Fruit fly (Drosophila melanogaster) whole organism, embryonic: ENCODE data around the gene CG33090.
A peak's percentile ranks its signal among the peaks of the same experiment; 100 is the strongest.

Source experiments
- Adf1 ChIP-seq: fragments of 200-800 bp; sonication (Bioruptor generic); IDR thresholded peaks from 2 replicates; pipeline ENCODE4 v1.3.6; 2022; ENCODE audit warnings: missing biosample characterization, missing genetic modification characterization
- B-H2 ChIP-seq: fragments of 200-800 bp; sonication (Bioruptor generic); optimal IDR thresholded peaks from 2 replicates; lab custom pipeline; 2018; ENCODE audit warnings: missing biosample characterization, mild to moderate bottlenecking, missing genetic modification characterization
- CG1024 ChIP-seq: fragments of 200-800 bp; sonication (Bioruptor generic); IDR thresholded peaks from 2 replicates; pipeline ENCODE4 v1.3.6; 2022; ENCODE audit warnings: missing biosample characterization, missing genetic modification characterization
- CG10321 ChIP-seq: fragments of 200-800 bp; sonication (Bioruptor generic); IDR thresholded peaks from 2 replicates; pipeline ENCODE4 v1.3.6; 2022; ENCODE audit warnings: missing biosample characterization, missing genetic modification characterization
- CG15514 ChIP-seq: fragments of 200-800 bp; sonication (Bioruptor generic); optimal IDR thresholded peaks from 3 replicates; lab custom pipeline; 2017; ENCODE audit warnings: missing biosample characterization, missing genetic modification characterization, mild to moderate bottlenecking, moderate library complexity, missing genetic modification reagents
- CG1602 ChIP-seq: fragments of 200-800 bp; sonication (Bioruptor generic); optimal IDR thresholded peaks from 3 replicates; lab custom pipeline; 2016; ENCODE audit warnings: missing biosample characterization, missing genetic modification characterization
- CG17186 ChIP-seq: fragments of 200-800 bp; sonication (Bioruptor generic); optimal IDR thresholded peaks from 3 replicates; lab custom pipeline; 2017; ENCODE audit warnings: missing biosample characterization, missing genetic modification reagents, missing genetic modification characterization
- CG2202 ChIP-seq: fragments of 200-800 bp; sonication (Bioruptor generic); optimal IDR thresholded peaks from 2 replicates; lab custom pipeline; 2018; ENCODE audit warnings: missing biosample characterization, mild to moderate bottlenecking, missing genetic modification characterization
- CG2712 ChIP-seq: fragments of 200-800 bp; optimal IDR thresholded peaks from 3 replicates; lab custom pipeline; 2019; ENCODE audit warnings: missing biosample characterization, mild to moderate bottlenecking, missing genetic modification characterization, moderate library complexity
- CG31224 ChIP-seq: fragments of 200-800 bp; sonication (Bioruptor generic); IDR thresholded peaks from 2 replicates; pipeline ENCODE4 v1.3.6; 2022; ENCODE audit warnings: missing biosample characterization, missing genetic modification characterization
- CG32532 ChIP-seq: fragments of 200-800 bp; sonication (Bioruptor generic); IDR thresholded peaks from 2 replicates; pipeline ENCODE4 v1.3.6; 2022; ENCODE audit warnings: missing biosample characterization, missing genetic modification characterization
- CG43689 ChIP-seq: fragments of 200-800 bp; sonication (Bioruptor generic); IDR thresholded peaks from 2 replicates; pipeline ENCODE4 v1.3.6; 2022; ENCODE audit warnings: missing biosample characterization, missing genetic modification characterization
- CG5953 ChIP-seq: fragments of 200-800 bp; sonication (Bioruptor generic); IDR thresholded peaks from 2 replicates; pipeline ENCODE4 v1.3.6; 2022; ENCODE audit warnings: missing biosample characterization, missing genetic modification characterization
- CG6175 ChIP-seq: fragments of 200-800 bp; sonication (Bioruptor generic); IDR thresholded peaks from 3 replicates; pipeline ENCODE4 v1.3.6; 2022; ENCODE audit warnings: missing biosample characterization, missing genetic modification characterization
- CG6813 ChIP-seq: fragments of 200-800 bp; sonication (Bioruptor generic); optimal IDR thresholded peaks from 2 replicates; lab custom pipeline; 2017; ENCODE audit warnings: missing biosample characterization, missing genetic modification characterization, mild to moderate bottlenecking, moderate library complexity, missing genetic modification reagents
- CG7271 ChIP-seq: fragments of 200-800 bp; sonication (Bioruptor generic); optimal IDR thresholded peaks from 2 replicates; lab custom pipeline; 2018; ENCODE audit warnings: missing biosample characterization, mild to moderate bottlenecking, missing genetic modification characterization, moderate library complexity
- CG9609 ChIP-seq: fragments of 200-800 bp; sonication (Bioruptor generic); optimal IDR thresholded peaks from 3 replicates; lab custom pipeline; 2016; ENCODE audit warnings: missing biosample characterization, missing genetic modification characterization
- CG9797 ChIP-seq: fragments of 200-800 bp; sonication (Bioruptor generic); optimal IDR thresholded peaks from 3 replicates; lab custom pipeline; 2018; ENCODE audit warnings: missing biosample characterization, mild to moderate bottlenecking, missing genetic modification characterization
- Chrac-16 ChIP-seq: fragments of 200-800 bp; sonication (Bioruptor generic); optimal IDR thresholded peaks from 3 replicates; lab custom pipeline; 2016; ENCODE audit warnings: missing biosample characterization, missing genetic modification characterization
- Dip2 ChIP-seq: fragments of 200-800 bp; sonication (Bioruptor generic); IDR thresholded peaks from 2 replicates; pipeline ENCODE4 v1.3.6; 2022; ENCODE audit warnings: missing biosample characterization, missing genetic modification characterization
- Dip3 ChIP-seq: fragments of 200-800 bp; sonication (Bioruptor generic); optimal IDR thresholded peaks from 3 replicates; lab custom pipeline; 2016; ENCODE audit warnings: missing biosample characterization, missing genetic modification characterization
- Ets65A ChIP-seq: fragments of 200-800 bp; sonication (Bioruptor generic); peaks from one replicate; lab custom pipeline; 2016; ENCODE audit warnings: missing biosample characterization, missing genetic modification characterization
- Hr39 ChIP-seq: fragments of >200 bp; optimal IDR thresholded peaks from 2 replicates; lab custom pipeline; 2017
- Kr ChIP-seq: fragments of 200-800 bp; sonication (Bioruptor generic); optimal IDR thresholded peaks from 2 replicates; lab custom pipeline; 2017; ENCODE audit warnings: missing biosample characterization, mild to moderate bottlenecking, missing genetic modification characterization
- Side ChIP-seq: fragments of 200-800 bp; sonication (Bioruptor generic); optimal IDR thresholded peaks from 2 replicates; lab custom pipeline; 2016; ENCODE audit warnings: missing biosample characterization, missing genetic modification characterization
- Six4 ChIP-seq: fragments of 200-800 bp; sonication (Bioruptor generic); optimal IDR thresholded peaks from 2 replicates; lab custom pipeline; 2016; ENCODE audit warnings: missing biosample characterization, missing genetic modification characterization
- abd-A ChIP-seq: fragments of 200-800 bp; sonication (Bioruptor generic); optimal IDR thresholded peaks from 3 replicates; lab custom pipeline; 2019; ENCODE audit warnings: missing biosample characterization, mild to moderate bottlenecking, missing genetic modification characterization, moderate library complexity
- bbx ChIP-seq: fragments of 200-800 bp; sonication (Bioruptor generic); IDR thresholded peaks from 2 replicates; pipeline ENCODE4 v1.3.6; 2022; ENCODE audit warnings: missing biosample characterization, missing genetic modification characterization; ENCODE audit not compliant: partially characterized antibody
- btn ChIP-seq: fragments of 200-800 bp; sonication (Bioruptor generic); optimal IDR thresholded peaks from 2 replicates; lab custom pipeline; 2016; ENCODE audit warnings: missing biosample characterization, missing genetic modification characterization
- croc ChIP-seq: fragments of 200-800 bp; sonication (Bioruptor generic); conservative IDR thresholded peaks from 3 replicates; pipeline ENCODE4 v1.3.6; 2022; ENCODE audit warnings: missing biosample characterization, missing genetic modification characterization
- da ChIP-seq: fragments of 200-800 bp; sonication (Bioruptor generic); optimal IDR thresholded peaks from 2 replicates; lab custom pipeline; 2016; ENCODE audit warnings: missing biosample characterization, missing genetic modification characterization
- dpn ChIP-seq, 2 experiments: fragments of 200-800 bp; sonication (Bioruptor generic); optimal IDR thresholded peaks; 3 replicates each; lab custom pipeline; 2016; ENCODE audit warnings: missing biosample characterization in 2 of 2, missing genetic modification characterization in 2 of 2
- fru ChIP-seq: fragments of >200 bp; optimal IDR thresholded peaks from 2 replicates; lab custom pipeline; 2017
- ftz-f1 ChIP-seq: fragments of 200-800 bp; sonication (Bioruptor generic); optimal IDR thresholded peaks from 2 replicates; lab custom pipeline; 2016; ENCODE audit warnings: missing biosample characterization, missing genetic modification characterization
- hth ChIP-seq: fragments of >200 bp; optimal IDR thresholded peaks from 2 replicates; lab custom pipeline; 2017; ENCODE audit warnings: inconsistent platforms
- inv ChIP-seq: fragments of 200-800 bp; sonication (Bioruptor generic); IDR thresholded peaks from 2 replicates; pipeline ENCODE4 v1.3.6; 2022; ENCODE audit warnings: missing biosample characterization, missing genetic modification characterization; ENCODE audit not compliant: partially characterized antibody
- jigr1 ChIP-seq: fragments of 200-800 bp; sonication (Bioruptor generic); IDR thresholded peaks from 3 replicates; pipeline ENCODE4 v1.3.6; 2022; ENCODE audit warnings: missing biosample characterization, missing genetic modification characterization
- lab ChIP-seq: fragments of 200-800 bp; sonication (Bioruptor generic); optimal IDR thresholded peaks from 3 replicates; lab custom pipeline; 2017; ENCODE audit warnings: missing biosample characterization, missing genetic modification characterization, mild to moderate bottlenecking, moderate library complexity, missing genetic modification reagents
- lmd ChIP-seq: fragments of 200-800 bp; sonication (Bioruptor generic); IDR thresholded peaks from 2 replicates; pipeline ENCODE4 v1.3.6; 2022; ENCODE audit warnings: missing biosample characterization, missing genetic modification characterization
- lola ChIP-seq, 3 experiments: fragments of >200 bp in 2 of 3; fragments of 200-800 bp in 1 of 3; sonication (Bioruptor generic) in 1 of 3; optimal IDR thresholded peaks; 2 replicates each; lab custom pipeline; 2017 to 2019; ENCODE audit warnings: missing biosample characterization in 3 of 3, missing genetic modification characterization in 3 of 3, mild to moderate bottlenecking in 1 of 3, moderate library complexity in 1 of 3
- oc ChIP-seq: fragments of 200-800 bp; sonication (Bioruptor generic); optimal IDR thresholded peaks from 2 replicates; lab custom pipeline; 2018; ENCODE audit warnings: missing biosample characterization, mild to moderate bottlenecking, missing genetic modification characterization, moderate library complexity
- org-1 ChIP-seq: fragments of 200-800 bp; sonication (Bioruptor generic); optimal IDR thresholded peaks from 2 replicates; lab custom pipeline; 2017; ENCODE audit warnings: missing biosample characterization, missing genetic modification characterization
- phol ChIP-seq: fragments of 200-800 bp; sonication (Bioruptor generic); optimal IDR thresholded peaks from 3 replicates; lab custom pipeline; 2018; ENCODE audit warnings: missing biosample characterization, mild to moderate bottlenecking, missing genetic modification characterization, moderate library complexity
- pros ChIP-seq: fragments of 200-800 bp; sonication (Bioruptor generic); optimal IDR thresholded peaks from 3 replicates; lab custom pipeline; 2019; ENCODE audit warnings: missing biosample characterization, mild to moderate bottlenecking, missing genetic modification characterization, moderate library complexity
- repo ChIP-seq: fragments of 200-800 bp; sonication (Bioruptor generic); optimal IDR thresholded peaks from 2 replicates; lab custom pipeline; 2016; ENCODE audit warnings: missing biosample characterization, missing genetic modification characterization
- ro ChIP-seq: fragments of 200-800 bp; sonication (Bioruptor generic); IDR thresholded peaks from 2 replicates; pipeline ENCODE4 v1.3.6; 2022; ENCODE audit warnings: missing biosample characterization, missing genetic modification characterization
- schlank ChIP-seq: fragments of 200-800 bp; sonication (Bioruptor generic); optimal IDR thresholded peaks from 2 replicates; lab custom pipeline; 2018; ENCODE audit warnings: missing biosample characterization, mild to moderate bottlenecking, missing genetic modification characterization
- stc ChIP-seq: fragments of 200-800 bp; sonication (Bioruptor generic); IDR thresholded peaks from 2 replicates; pipeline ENCODE4 v1.3.6; 2022; ENCODE audit warnings: missing biosample characterization, missing genetic modification characterization
- stwl ChIP-seq: fragments of 200-800 bp; sonication (Bioruptor generic); optimal IDR thresholded peaks from 3 replicates; lab custom pipeline; 2018; ENCODE audit warnings: missing biosample characterization, mild to moderate bottlenecking, missing genetic modification characterization, moderate library complexity
- tgo ChIP-seq: fragments of 200-800 bp; sonication (Bioruptor generic); IDR thresholded peaks from 3 replicates; pipeline ENCODE4 v1.3.6; 2022; ENCODE audit warnings: missing biosample characterization, missing genetic modification characterization
- ttk ChIP-seq: fragments of 200-800 bp; sonication (Bioruptor generic); IDR thresholded peaks from 2 replicates; pipeline ENCODE4 v2.1.2; 2022; ENCODE audit warnings: missing biosample characterization, missing genetic modification characterization
- wek ChIP-seq: fragments of 200-800 bp; sonication (Bioruptor generic); optimal IDR thresholded peaks from 3 replicates; lab custom pipeline; 2018; ENCODE audit warnings: missing biosample characterization, mild to moderate bottlenecking, missing genetic modification characterization, moderate library complexity
- zfh2 ChIP-seq: fragments of 200-800 bp; sonication (Bioruptor generic); optimal IDR thresholded peaks from 2 replicates; lab custom pipeline; 2016; ENCODE audit warnings: missing biosample characterization, missing genetic modification characterization

CG33090 gene

DNA sequence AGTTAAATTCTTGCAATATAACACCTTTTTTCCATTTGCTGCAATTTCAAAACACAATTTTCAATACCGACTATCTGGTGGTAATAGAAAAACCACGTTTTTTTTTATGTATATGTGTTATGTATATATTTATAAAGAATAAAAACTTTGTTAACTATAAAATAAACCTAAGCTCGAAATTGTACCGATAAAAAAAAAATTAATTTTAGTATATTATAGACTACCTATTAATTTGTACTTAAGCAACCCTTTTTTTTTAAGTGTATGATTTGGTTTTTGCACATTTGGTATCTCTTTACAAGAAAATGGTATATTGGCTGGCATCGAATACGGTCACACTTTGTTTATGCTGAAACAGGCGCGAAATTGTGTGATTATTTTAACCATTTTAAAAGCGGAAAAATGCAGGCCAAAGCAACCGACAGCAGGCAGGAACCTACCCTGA, 27.8 kb downstream of the CG33090 start, which contains the start of gene spel1 (continued):
- TF ChIP-seq CG32532, result peak; percentile 91
- no peak for TF ChIP-seq pros (GFP tag; lab: Kevin White, UChicago)
- TF ChIP-seq croc, result peak; percentile 45
- peak; percentile 80 for TF ChIP-seq lmd
- TF ChIP-seq Adf1 (GFP tag; lab: Robert Waterston, UW), result peak; percentile 32
- TF ChIP-seq hth (lab: Kevin White, UChicago), result no peak
- no peak for TF ChIP-seq Ets65A (GFP tag; lab: Kevin White, UChicago)
- TF ChIP-seq lola (GFP tag; optimal IDR thresholded peaks at IDR 0.05; lab: Kevin White, UChicago), result peak in 1 of 3 experiments; percentile 82
- no peak for TF ChIP-seq CG9609 (GFP tag; lab: Kevin White, UChicago)
- TF ChIP-seq lab (GFP tag; lab: Kevin White, UChicago), result peak; percentile 80
- peak; percentile 66 for TF ChIP-seq CG1602 (GFP tag; lab: Kevin White, UChicago)
- no peak for TF ChIP-seq inv (GFP tag; lab: Robert Waterston, UW)
- TF ChIP-seq Kr, result no peak
- TF ChIP-seq zfh2 (GFP tag; lab: Kevin White, UChicago), result peak; percentile 33
- TF ChIP-seq CG2202, result peak; percentile 61
- TF ChIP-seq CG17186, result no peak
- no peak for TF ChIP-seq wek
- peak; percentile 74 for TF ChIP-seq Six4 (GFP tag; lab: Kevin White, UChicago)
- TF ChIP-seq CG1024 (GFP tag; lab: Robert Waterston, UW), result peak; percentile 81
- no peak for TF ChIP-seq bbx (GFP tag; lab: Robert Waterston, UW)
- peak; percentile 64 for TF ChIP-seq CG15514 (GFP tag; lab: Kevin White, UChicago)
- TF ChIP-seq CG2712 (tag; lab: Kevin White, UChicago), result peak; percentile 89
- no peak for TF ChIP-seq CG6175 (GFP tag; lab: Robert Waterston, UW)
- TF ChIP-seq jigr1 (GFP tag; lab: Robert Waterston, UW), result 0 out of 3 replicates have a peak, but pooled peaks have one; percentile 11
- no peak for TF ChIP-seq repo
- TF ChIP-seq Dip3 (GFP tag; lab: Kevin White, UChicago), result no peak
- peak; percentile 89 for TF ChIP-seq phol (tag; lab: Kevin White, UChicago)
- peak; percentile 2 for TF ChIP-seq abd-A (tag; lab: Kevin White, UChicago)
- TF ChIP-seq Dip2 (GFP tag; lab: Robert Waterston, UW), result no peak
- peak; percentile 52 for TF ChIP-seq CG5953 (GFP tag; lab: Robert Waterston, UW)
- no peak for TF ChIP-seq schlank
- TF ChIP-seq B-H2 (GFP tag; lab: Kevin White, UChicago), result no peak
- no peak for TF ChIP-seq ftz-f1 (GFP tag; lab: Kevin White, UChicago)
- peak; percentile 5 for TF ChIP-seq CG7271 (tag; lab: Kevin White, UChicago)
- peak; percentile 41 to 74 for TF ChIP-seq dpn (GFP tag; optimal IDR thresholded peaks at IDR 0.05; lab: Kevin White, UChicago)
- peak; percentile 60 for TF ChIP-seq oc (tag; lab: Kevin White, UChicago)
- 0 out of 2 replicates have a peak, but pooled peaks have one; percentile 10 for TF ChIP-seq CG10321 (GFP tag; lab: Robert Waterston, UW)
- no peak for TF ChIP-seq org-1 (GFP tag; lab: Kevin White, UChicago)
- TF ChIP-seq btn (GFP tag; lab: Kevin White, UChicago), result no peak
- TF ChIP-seq Side (GFP tag; lab: Kevin White, UChicago), result no peak
- TF ChIP-seq CG6813 (GFP tag; lab: Kevin White, UChicago), result peak; percentile 72
- peak; percentile 71 for TF ChIP-seq CG31224
- TF ChIP-seq tgo, result peak; percentile 84
- peak; percentile 64 for TF ChIP-seq stwl (tag; lab: Kevin White, UChicago)
- TF ChIP-seq ro (GFP tag; lab: Robert Waterston, UW), result no peak
- TF ChIP-seq CG9797 (GFP tag; lab: Kevin White, UChicago), result peak; percentile 67
- TF ChIP-seq stc (GFP tag; lab: Robert Waterston, UW), result peak; percentile 81
- no peak for TF ChIP-seq CG43689 (GFP tag; lab: Robert Waterston, UW)
- peak; percentile 82 for TF ChIP-seq ttk (GFP tag; lab: Robert Waterston, UW)
- TF ChIP-seq Hr39 (lab: Kevin White, UChicago), result no peak
- no peak for TF ChIP-seq fru (lab: Kevin White, UChicago)
- no peak for TF ChIP-seq da (GFP tag; lab: Kevin White, UChicago)
- TF ChIP-seq Chrac-16 (GFP tag; lab: Kevin White, UChicago), result peak; percentile 60
